Worm (Caenorhabditis elegans) whole organism, mixed stage, embryonic: ENCODE measurements around the gene F16F9.3.

Experiments used
- blmp-1 ChIP-seq: fragments of 150-350 bp; optimal IDR thresholded peaks from 2 replicates; lab custom pipeline; 2014; ENCODE audit warnings: missing biosample characterization, missing genetic modification characterization
- lsy-2 ChIP-seq: fragments of 150-350 bp; optimal IDR thresholded peaks from 2 replicates; lab custom pipeline; 2014; ENCODE audit warnings: missing biosample characterization, missing genetic modification characterization
- mep-1 ChIP-seq: fragments of 150-350 bp; optimal IDR thresholded peaks from 2 replicates; lab custom pipeline; 2017; ENCODE audit warnings: missing biosample characterization, missing genetic modification reagents, missing genetic modification characterization, inconsistent platforms
- nhr-237 ChIP-seq: fragments of 150-350 bp; optimal IDR thresholded peaks from 2 replicates; lab custom pipeline; 2014; ENCODE audit warnings: missing biosample characterization, missing genetic modification characterization
- nhr-28 ChIP-seq: fragments of 150-350 bp; optimal IDR thresholded peaks from 2 replicates; lab custom pipeline; 2014; ENCODE audit warnings: missing biosample characterization, missing genetic modification characterization

DNA sequence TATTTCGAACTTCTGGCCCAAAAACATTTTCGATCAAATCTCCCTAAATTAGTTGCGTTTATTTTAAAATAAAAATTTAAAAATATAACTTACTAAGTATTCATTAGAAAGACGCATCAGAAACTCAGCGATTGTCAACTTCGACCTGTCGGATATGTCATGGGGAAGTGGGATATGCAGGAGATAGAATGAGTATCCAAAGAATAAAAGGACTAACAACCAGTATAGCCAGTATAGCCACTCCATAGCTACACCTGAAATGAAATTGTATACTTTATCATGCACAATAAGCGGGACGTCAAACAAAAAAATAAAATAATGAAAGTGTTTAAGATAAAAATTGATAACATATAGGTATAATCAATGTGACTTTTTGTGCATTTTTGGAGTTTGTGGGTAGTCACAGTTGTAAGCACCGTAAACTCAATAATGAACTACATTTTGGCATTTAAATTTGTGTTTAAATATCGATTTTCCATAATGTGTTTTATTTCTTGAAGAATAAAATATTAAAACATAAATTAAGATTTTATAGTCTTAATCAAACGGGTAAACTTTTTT lies 5.8 kb downstream of the F16F9.3 start, which contains the start of gene F16F9.4:
- TF ChIP-seq mep-1 (no peak), nhr-28 (tag; lab: Kevin White, UChicago) (no peak), lsy-2 (no peak), nhr-237 (no peak), blmp-1 (tag; lab: Kevin White, UChicago) (no peak)
